Worm (Caenorhabditis elegans) whole organism, young adult: ENCODE results near the gene B0001.4.
A peak's percentile ranks its signal among the peaks of the same experiment; 100 is the strongest.

Source experiments
- B0261.1 ChIP-seq: sonication (generic microtip); optimal IDR thresholded peaks from 2 replicates; lab custom pipeline; 2016; ENCODE audit warnings: mild to moderate bottlenecking, missing genetic modification characterization, moderate library complexity, missing compliant biosample characterization
- C17E4.6 ChIP-seq: fragments of 200-800 bp; sonication (Bioruptor generic); IDR thresholded peaks from 2 replicates; pipeline ENCODE4 v1.3.6; 2022; ENCODE audit warnings: missing genetic modification reagents, missing genetic modification characterization, missing compliant biosample characterization
- D2030.7 ChIP-seq: fragments of 200-800 bp; sonication (Bioruptor generic); IDR thresholded peaks from 2 replicates; pipeline ENCODE4 v1.3.6; 2022; ENCODE audit warnings: missing genetic modification reagents, missing genetic modification characterization, missing compliant biosample characterization
- F10E7.11 ChIP-seq: sonication (generic microtip); optimal IDR thresholded peaks from 2 replicates; lab custom pipeline; 2017; ENCODE audit warnings: mild to moderate bottlenecking, missing genetic modification characterization, moderate library complexity, missing compliant biosample characterization
- F22D6.2 ChIP-seq: sonication (generic microtip); optimal IDR thresholded peaks from 2 replicates; lab custom pipeline; 2016; ENCODE audit warnings: mild to moderate bottlenecking, missing genetic modification characterization, missing compliant biosample characterization
- F33H1.4 ChIP-seq: fragments of 200-800 bp; sonication (Bioruptor generic); IDR thresholded peaks from 2 replicates; pipeline ENCODE4 v1.3.6; 2022; ENCODE audit warnings: missing genetic modification reagents, missing genetic modification characterization, missing compliant biosample characterization
- F39B2.1 ChIP-seq: fragments of 200-800 bp; sonication (Bioruptor generic); IDR thresholded peaks from 2 replicates; pipeline ENCODE4 v1.3.6; 2022; ENCODE audit warnings: missing genetic modification reagents, missing genetic modification characterization, missing compliant biosample characterization
- K12H6.12 ChIP-seq: fragments of 200-800 bp; sonication (Bioruptor generic); optimal IDR thresholded peaks from 2 replicates; lab custom pipeline; 2018; ENCODE audit warnings: mild to moderate bottlenecking, missing genetic modification characterization, missing compliant biosample characterization
- Y53F4B.3 ChIP-seq: fragments of 200-800 bp; sonication (Bioruptor generic); IDR thresholded peaks from 2 replicates; pipeline ENCODE4 v1.3.6; 2022; ENCODE audit warnings: missing genetic modification reagents, missing genetic modification characterization, missing compliant biosample characterization
- Y53G8AR.9 ChIP-seq: fragments of 200-800 bp; sonication (Bioruptor generic); conservative IDR thresholded peaks from 2 replicates; pipeline ENCODE4 v1.3.6; 2022; ENCODE audit warnings: missing genetic modification reagents, missing genetic modification characterization, missing compliant biosample characterization
- Y79H2A.3 ChIP-seq: fragments of 200-800 bp; sonication (Bioruptor generic); conservative IDR thresholded peaks from 2 replicates; pipeline ENCODE4 v1.3.6; 2022; ENCODE audit warnings: missing genetic modification reagents, missing genetic modification characterization, missing compliant biosample characterization
- Y95B8A.8 ChIP-seq: fragments of 200-800 bp; sonication (Bioruptor generic); IDR thresholded peaks from 2 replicates; pipeline ENCODE4 v1.3.6; 2022; ENCODE audit warnings: missing genetic modification reagents, missing genetic modification characterization, missing compliant biosample characterization
- ZK185.1 ChIP-seq: sonication (generic microtip); optimal IDR thresholded peaks from 2 replicates; lab custom pipeline; 2016; ENCODE audit warnings: mild to moderate bottlenecking, missing genetic modification characterization, missing compliant biosample characterization; ENCODE audit not compliant: poor library complexity, severe bottlenecking
- akir-1 ChIP-seq: fragments of 200-800 bp; sonication (Bioruptor generic); optimal IDR thresholded peaks from 2 replicates; lab custom pipeline; 2018; ENCODE audit warnings: mild to moderate bottlenecking, missing genetic modification characterization, moderate library complexity, missing compliant biosample characterization
- ama-1 ChIP-seq, 3 experiments: fragments of 150-350 bp in 1 of 3; sonication (generic microtip) in 2 of 3; optimal IDR thresholded peaks; 2 replicates each; lab custom pipeline; 2014 to 2018; ENCODE audit warnings: missing biosample characterization in 2 of 3, missing genetic modification characterization in 2 of 3, missing genetic modification reagents in 2 of 3
- aptf-3 ChIP-seq: fragments of 200-800 bp; sonication (Bioruptor generic); IDR thresholded peaks from 2 replicates; pipeline ENCODE4 v1.3.6; 2022; ENCODE audit warnings: missing genetic modification characterization, missing compliant biosample characterization
- athp-1 ChIP-seq: sonication (generic microtip); optimal IDR thresholded peaks from 2 replicates; lab custom pipeline; 2017; ENCODE audit warnings: mild to moderate bottlenecking, missing genetic modification characterization, missing compliant biosample characterization
- attf-5 ChIP-seq: fragments of 200-800 bp; sonication (Bioruptor generic); optimal IDR thresholded peaks from 2 replicates; lab custom pipeline; 2018; ENCODE audit warnings: mild to moderate bottlenecking, missing genetic modification characterization, missing compliant biosample characterization
- attf-6 ChIP-seq: fragments of 200-800 bp; sonication (Bioruptor generic); IDR thresholded peaks from 2 replicates; pipeline ENCODE4 v1.3.6; 2022; ENCODE audit warnings: missing genetic modification reagents, missing genetic modification characterization, missing compliant biosample characterization
- ceh-27 ChIP-seq: fragments of 200-800 bp; sonication (Bioruptor generic); optimal IDR thresholded peaks from 2 replicates; lab custom pipeline; 2018; ENCODE audit warnings: mild to moderate bottlenecking, missing genetic modification characterization, moderate library complexity, missing compliant biosample characterization
- ceh-58 ChIP-seq: fragments of 200-800 bp; sonication (Bioruptor generic); IDR thresholded peaks from 2 replicates; pipeline ENCODE4 v1.3.6; 2022; ENCODE audit warnings: missing genetic modification characterization, missing compliant biosample characterization
- ceh-91 ChIP-seq: fragments of 200-800 bp; sonication (Bioruptor generic); IDR thresholded peaks from 2 replicates; pipeline ENCODE4 v1.3.6; 2022; ENCODE audit warnings: missing genetic modification reagents, missing genetic modification characterization, missing compliant biosample characterization
- chd-7 ChIP-seq: sonication (generic microtip); optimal IDR thresholded peaks from 2 replicates; lab custom pipeline; 2016; ENCODE audit warnings: mild to moderate bottlenecking, missing genetic modification characterization, moderate library complexity, missing compliant biosample characterization
- die-1 ChIP-seq: sonication (generic microtip); optimal IDR thresholded peaks from 2 replicates; lab custom pipeline; 2016; ENCODE audit warnings: missing genotype, mild to moderate bottlenecking, missing genetic modification characterization, missing compliant biosample characterization
- dox-1 ChIP-seq: fragments of 200-800 bp; sonication (Bioruptor generic); IDR thresholded peaks from 2 replicates; pipeline ENCODE4 v1.3.6; 2022; ENCODE audit warnings: missing genetic modification reagents, missing genetic modification characterization, missing compliant biosample characterization
- dpl-1 ChIP-seq: fragments of 150-350 bp; optimal IDR thresholded peaks from 2 replicates; lab custom pipeline; 2014; ENCODE audit warnings: missing biosample characterization, missing genetic modification reagents, missing genetic modification characterization
- fkh-3 ChIP-seq: sonication (generic microtip); optimal IDR thresholded peaks from 2 replicates; lab custom pipeline; 2016; ENCODE audit warnings: mild to moderate bottlenecking, missing genetic modification characterization, missing compliant biosample characterization
- hmg-20 ChIP-seq: fragments of 200-800 bp; sonication (Bioruptor generic); IDR thresholded peaks from 2 replicates; pipeline ENCODE4 v1.3.6; 2022; ENCODE audit warnings: missing genetic modification reagents, missing genetic modification characterization, missing compliant biosample characterization
- hsf-1 ChIP-seq: fragments of 200-800 bp; sonication (Bioruptor generic); IDR thresholded peaks from 2 replicates; pipeline ENCODE4 v1.3.6; 2022; ENCODE audit warnings: missing genetic modification reagents, missing genetic modification characterization, missing compliant biosample characterization
- let-526 ChIP-seq: fragments of 200-800 bp; sonication (Bioruptor generic); IDR thresholded peaks from 2 replicates; pipeline ENCODE4 v1.3.6; 2022; ENCODE audit warnings: missing genetic modification reagents, missing genetic modification characterization, missing compliant biosample characterization
- lin-26 ChIP-seq: fragments of 200-800 bp; sonication (Bioruptor generic); IDR thresholded peaks from 2 replicates; pipeline ENCODE4 v1.3.6; 2022; ENCODE audit warnings: missing genetic modification reagents, missing genetic modification characterization, missing compliant biosample characterization
- lin-35 ChIP-seq, 3 experiments: fragments of 150-350 bp in 2 of 3; sonication (generic microtip) in 1 of 3; optimal IDR thresholded peaks; 2 replicates each; lab custom pipeline; 2014 to 2018; ENCODE audit warnings: missing biosample characterization in 3 of 3, missing genetic modification characterization in 3 of 3, missing genetic modification reagents in 3 of 3
- lin-40 ChIP-seq: sonication (generic microtip); optimal IDR thresholded peaks from 2 replicates; lab custom pipeline; 2016; ENCODE audit warnings: missing genetic modification characterization, mild to moderate bottlenecking, missing compliant biosample characterization, missing genotype, missing genetic modification reagents
- lin-54 ChIP-seq: fragments of 200-800 bp; sonication (Bioruptor generic); optimal IDR thresholded peaks from 2 replicates; lab custom pipeline; 2018; ENCODE audit warnings: mild to moderate bottlenecking, missing genetic modification characterization, missing compliant biosample characterization
- madf-3 ChIP-seq: fragments of 200-800 bp; sonication (Bioruptor generic); IDR thresholded peaks from 2 replicates; pipeline ENCODE4 v1.3.6; 2022; ENCODE audit warnings: missing genetic modification reagents, missing genetic modification characterization, missing compliant biosample characterization
- mel-28 ChIP-seq: sonication (generic microtip); optimal IDR thresholded peaks from 2 replicates; lab custom pipeline; 2016; ENCODE audit warnings: borderline replicate concordance, mild to moderate bottlenecking, missing genetic modification characterization, missing compliant biosample characterization
- mes-4 ChIP-seq: sonication (generic microtip); optimal IDR thresholded peaks from 2 replicates; lab custom pipeline; 2016; ENCODE audit warnings: missing genotype, missing genetic modification characterization, missing compliant biosample characterization
- nfyb-1 ChIP-seq: fragments of 200-800 bp; sonication (Bioruptor generic); IDR thresholded peaks from 2 replicates; pipeline ENCODE4 v1.3.6; 2022; ENCODE audit warnings: missing genetic modification reagents, missing genetic modification characterization, missing compliant biosample characterization
- nhr-120 ChIP-seq: fragments of 200-800 bp; sonication (Bioruptor generic); IDR thresholded peaks from 2 replicates; pipeline ENCODE4 v1.3.6; 2022; ENCODE audit warnings: missing genetic modification characterization, missing compliant biosample characterization
- nhr-179 ChIP-seq: sonication (generic microtip); optimal IDR thresholded peaks from 2 replicates; lab custom pipeline; 2016; ENCODE audit warnings: mild to moderate bottlenecking, missing genetic modification characterization, missing compliant biosample characterization
- nhr-27 ChIP-seq: fragments of 200-800 bp; sonication (Bioruptor generic); optimal IDR thresholded peaks from 2 replicates; lab custom pipeline; 2018; ENCODE audit warnings: mild to moderate bottlenecking, missing genetic modification characterization, moderate library complexity, missing compliant biosample characterization
- pha-4 ChIP-seq: fragments of 150-350 bp; sonication (generic microtip); optimal IDR thresholded peaks from 2 replicates; lab custom pipeline; 2014; ENCODE audit warnings: missing biosample characterization, missing genetic modification reagents, missing genetic modification characterization
- rcor-1 ChIP-seq: fragments of 200-800 bp; sonication (Bioruptor generic); IDR thresholded peaks from 2 replicates; pipeline ENCODE4 v1.3.6; 2022; ENCODE audit warnings: missing genetic modification reagents, missing genetic modification characterization, missing compliant biosample characterization
- repo-1 ChIP-seq: sonication (generic microtip); optimal IDR thresholded peaks from 2 replicates; lab custom pipeline; 2017; ENCODE audit warnings: mild to moderate bottlenecking, missing genetic modification characterization, missing compliant biosample characterization
- tbp1 ChIP-seq: fragments of 200-800 bp; sonication (Bioruptor generic); optimal IDR thresholded peaks from 2 replicates; lab custom pipeline; 2018; ENCODE audit warnings: mild to moderate bottlenecking, missing genetic modification characterization, missing compliant biosample characterization
- zim-3 ChIP-seq: sonication (generic microtip); optimal IDR thresholded peaks from 2 replicates; lab custom pipeline; 2017; ENCODE audit warnings: mild to moderate bottlenecking, missing genetic modification characterization, moderate library complexity, missing compliant biosample characterization
- ztf-3 ChIP-seq: fragments of 200-800 bp; sonication (Bioruptor generic); optimal IDR thresholded peaks from 2 replicates; lab custom pipeline; 2018; ENCODE audit warnings: mild to moderate bottlenecking, missing genetic modification characterization, missing compliant biosample characterization

The B0001.4 gene

ce11 chrIV:12088898-12089297, 49.1 kb downstream of the B0001.4 start (continued):
- TF ChIP-seq lin-26 (no peak), C17E4.6 (GFP tag; lab: Robert Waterston, UW) (no peak), Y95B8A.8 (GFP tag; lab: Robert Waterston, UW) (no peak), F10E7.11 (tag; lab: Kevin White, UChicago) (no peak), F33H1.4 (GFP tag; lab: Robert Waterston, UW) (no peak), ama-1 (optimal IDR thresholded peaks at IDR 0.05; lab: Kevin White, UChicago) (peak; percentile 1), ama-1 (GFP tag; optimal IDR thresholded peaks at IDR 0.05; lab: Kevin White, UChicago) (no peak), athp-1 (tag; lab: Kevin White, UChicago) (no peak), F22D6.2 (tag; lab: Kevin White, UChicago) (no peak), chd-7 (tag; lab: Kevin White, UChicago) (no peak), dpl-1 (GFP tag; lab: Kevin White, UChicago) (no peak), nhr-27 (tag; lab: Kevin White, UChicago) (no peak), dox-1 (GFP tag; lab: Robert Waterston, UW) (no peak)

ce11 chrIV:12086498-12086897, 51.5 kb downstream of the B0001.4 start:
- peak; percentile 48 for TF ChIP-seq F10E7.11 (tag; lab: Kevin White, UChicago)
- no peak for TF ChIP-seq let-526 (GFP tag; lab: Robert Waterston, UW)
- 0 out of 2 replicates have a peak, but pooled peaks have one; percentile 59 for TF ChIP-seq hmg-20
- peak in 2 of 3 experiments; percentile 4 to 13 for TF ChIP-seq lin-35 (GFP tag; optimal IDR thresholded peaks at IDR 0.05; lab: Kevin White, UChicago)
- TF ChIP-seq die-1 (tag; lab: Kevin White, UChicago): peak; percentile 96
- peak; percentile 51; the same call in 1 of the 2 replicates for TF ChIP-seq ceh-91 (GFP tag; lab: Robert Waterston, UW)
- peak; percentile 96 for TF ChIP-seq tbp1 (GFP tag; lab: Kevin White, UChicago)
- no peak for TF ChIP-seq F39B2.1 (GFP tag; lab: Robert Waterston, UW)
- TF ChIP-seq lin-54 (GFP tag; lab: Kevin White, UChicago): peak; percentile 87
- peak; percentile 66 for TF ChIP-seq K12H6.12 (tag; lab: Kevin White, UChicago)
- TF ChIP-seq aptf-3 (GFP tag; lab: Robert Waterston, UW): peak; percentile 91
- TF ChIP-seq madf-3 (GFP tag; lab: Robert Waterston, UW): 0 out of 2 replicates have a peak, but pooled peaks have one; percentile 54
- TF ChIP-seq lin-40 (tag; lab: Kevin White, UChicago): peak; percentile 75
- TF ChIP-seq ZK185.1 (tag; lab: Kevin White, UChicago): peak; percentile 92
- TF ChIP-seq hsf-1: peak; percentile 51; the same call in 1 of the 2 replicates
- peak; percentile 77; the same call in 1 of the 2 replicates for TF ChIP-seq Y53F4B.3
- no peak for TF ChIP-seq nhr-120
- TF ChIP-seq mel-28 (tag; lab: Kevin White, UChicago): no peak
- TF ChIP-seq repo-1: no peak
- TF ChIP-seq nhr-27 (tag; lab: Kevin White, UChicago): no peak
- TF ChIP-seq nfyb-1 (GFP tag; lab: Robert Waterston, UW): peak; percentile 90
- peak; percentile 86 for TF ChIP-seq rcor-1 (GFP tag; lab: Robert Waterston, UW)
- TF ChIP-seq Y79H2A.3 (GFP tag; lab: Robert Waterston, UW): no peak
- TF ChIP-seq D2030.7: peak; percentile 85
- peak; percentile 91 for TF ChIP-seq B0261.1 (tag; lab: Kevin White, UChicago)
- TF ChIP-seq pha-4 (tag; lab: Kevin White, UChicago): no peak
- peak; percentile 73; the same call in 1 of the 2 replicates for TF ChIP-seq attf-6 (GFP tag; lab: Robert Waterston, UW)
- peak; percentile 24 for TF ChIP-seq dpl-1 (GFP tag; lab: Kevin White, UChicago)
- peak; percentile 55 for TF ChIP-seq fkh-3
- peak; percentile 68; the same call in 1 of the 2 replicates for TF ChIP-seq Y53G8AR.9 (GFP tag; lab: Robert Waterston, UW)
- TF ChIP-seq ceh-58: no peak
- TF ChIP-seq ceh-27 (GFP tag; lab: Kevin White, UChicago): peak; percentile 86
- TF ChIP-seq attf-5 (GFP tag; lab: Kevin White, UChicago): peak; percentile 81
- TF ChIP-seq zim-3 (tag; lab: Kevin White, UChicago): peak; percentile 61
- TF ChIP-seq nhr-179 (tag; lab: Kevin White, UChicago): no peak
- TF ChIP-seq ztf-3 (GFP tag; lab: Kevin White, UChicago): no peak
- TF ChIP-seq akir-1 (GFP tag; lab: Kevin White, UChicago): no peak
- peak; percentile 78 for TF ChIP-seq mes-4 (tag; lab: Kevin White, UChicago)
